Worm (Caenorhabditis elegans) whole organism, early embryonic: Measurements from ENCODE around the gene T21E8.4.

ENCODE experiments used
- B0310.2 ChIP-seq: sonication (generic microtip); optimal IDR thresholded peaks from 2 replicates; lab custom pipeline; 2016; ENCODE audit warnings: mild to moderate bottlenecking, missing genetic modification characterization, missing compliant biosample characterization
- F13C5.2 ChIP-seq: sonication (generic microtip); optimal IDR thresholded peaks from 2 replicates; lab custom pipeline; 2017; ENCODE audit warnings: mild to moderate bottlenecking, missing genetic modification characterization, inconsistent platforms, missing compliant biosample characterization
- aly-1 ChIP-seq: sonication (generic microtip); optimal IDR thresholded peaks from 2 replicates; lab custom pipeline; 2016; ENCODE audit warnings: missing genetic modification characterization, missing compliant biosample characterization
- ama-1 ChIP-seq: fragments of 150-350 bp; optimal IDR thresholded peaks from 2 replicates; lab custom pipeline; 2014
- ceh-13 ChIP-seq: fragments of 200-800 bp; sonication (Bioruptor generic); optimal IDR thresholded peaks from 2 replicates; lab custom pipeline; 2018; ENCODE audit warnings: mild to moderate bottlenecking, missing genetic modification characterization, missing compliant biosample characterization
- ceh-36 ChIP-seq: sonication (generic microtip); optimal IDR thresholded peaks from 2 replicates; lab custom pipeline; 2016; ENCODE audit warnings: missing genetic modification characterization, inconsistent platforms, missing compliant biosample characterization
- ets-7 ChIP-seq: sonication (generic microtip); optimal IDR thresholded peaks from 2 replicates; lab custom pipeline; 2016; ENCODE audit warnings: missing genotype, missing genetic modification characterization, missing compliant biosample characterization
- flt-1 ChIP-seq: fragments of 200-800 bp; sonication (Bioruptor generic); IDR thresholded peaks from 2 replicates; pipeline ENCODE4 v1.3.6; 2022; ENCODE audit warnings: missing genetic modification characterization, missing compliant biosample characterization
- hmbx-1 ChIP-seq: sonication (generic microtip); optimal IDR thresholded peaks from 2 replicates; lab custom pipeline; 2016; ENCODE audit warnings: mild to moderate bottlenecking, missing genetic modification characterization, missing compliant biosample characterization
- hmg-4 ChIP-seq: fragments of 200-800 bp; sonication (Bioruptor generic); optimal IDR thresholded peaks from 2 replicates; lab custom pipeline; 2018; ENCODE audit warnings: mild to moderate bottlenecking, missing genetic modification characterization, missing compliant biosample characterization
- hnd-1 ChIP-seq: sonication (generic microtip); optimal IDR thresholded peaks from 2 replicates; lab custom pipeline; 2016; ENCODE audit warnings: missing genetic modification characterization, missing compliant biosample characterization
- pes-1 ChIP-seq: fragments of 200-800 bp; sonication (Bioruptor generic); IDR thresholded peaks from 2 replicates; pipeline ENCODE4 v1.3.6; 2022; ENCODE audit warnings: missing genetic modification reagents, missing genetic modification characterization, missing compliant biosample characterization
- scrt-1 ChIP-seq: fragments of 200-800 bp; sonication (Bioruptor generic); IDR thresholded peaks from 2 replicates; pipeline ENCODE4 v1.3.6; 2022; ENCODE audit warnings: missing genetic modification characterization, missing compliant biosample characterization
- sea-1 ChIP-seq: fragments of 200-800 bp; sonication (Bioruptor generic); conservative IDR thresholded peaks from 2 replicates; pipeline ENCODE4 v1.3.6; 2022; ENCODE audit warnings: missing genetic modification characterization, missing compliant biosample characterization
- tbx-11 ChIP-seq: fragments of 200-800 bp; sonication (Bioruptor generic); IDR thresholded peaks from 2 replicates; pipeline ENCODE4 v1.3.6; 2022; ENCODE audit warnings: missing genetic modification characterization, missing compliant biosample characterization
- tbx-37 ChIP-seq: fragments of 200-800 bp; sonication (Bioruptor generic); conservative IDR thresholded peaks from 2 replicates; pipeline ENCODE4 v1.3.6; 2022; ENCODE audit warnings: missing genetic modification reagents, missing genetic modification characterization, missing compliant biosample characterization
- tra-4 ChIP-seq: sonication (generic microtip); optimal IDR thresholded peaks from 2 replicates; lab custom pipeline; 2017; ENCODE audit warnings: missing genetic modification characterization, missing compliant biosample characterization

The T21E8.4 gene

DNA sequence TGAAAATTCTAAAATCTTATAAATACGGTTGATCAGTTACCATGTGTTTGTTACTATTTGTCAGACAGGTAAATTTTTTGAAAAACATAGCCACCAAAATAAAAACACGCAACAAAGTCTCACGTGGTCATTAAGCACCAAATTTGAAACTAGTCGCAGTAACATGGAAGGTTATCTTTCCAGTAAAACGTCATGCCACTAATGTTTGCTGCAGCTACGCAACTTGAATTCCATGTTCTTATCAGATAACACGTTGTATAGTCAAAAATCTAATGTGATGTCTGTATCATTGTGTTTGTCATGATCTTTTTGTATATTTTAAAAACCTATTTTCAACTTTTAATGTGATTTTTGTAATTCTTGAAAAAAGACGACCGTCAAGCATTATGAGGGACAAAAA, 21.2 kb downstream of the T21E8.4 start:
- TF ChIP-seq tbx-37 (GFP tag; lab: Robert Waterston, UW) (no peak), aly-1 (tag; lab: Kevin White, UChicago) (no peak), flt-1 (GFP tag; lab: Robert Waterston, UW) (no peak), tbx-11 (GFP tag; lab: Robert Waterston, UW) (no peak), ceh-36 (tag; lab: Kevin White, UChicago) (no peak), hnd-1 (tag; lab: Kevin White, UChicago) (no peak), tra-4 (no peak), sea-1 (GFP tag; lab: Robert Waterston, UW) (no peak), pes-1 (no peak), ama-1 (lab: Kevin White, UChicago) (no peak), scrt-1 (GFP tag; lab: Robert Waterston, UW) (no peak), B0310.2 (tag; lab: Kevin White, UChicago) (no peak), F13C5.2 (tag; lab: Kevin White, UChicago) (no peak), hmg-4 (GFP tag; lab: Kevin White, UChicago) (no peak), ceh-13 (GFP tag; lab: Kevin White, UChicago) (no peak), ets-7 (tag; lab: Kevin White, UChicago) (no peak)

- no peak for TF ChIP-seq F13C5.2 (tag; lab: Kevin White, UChicago)
- TF ChIP-seq tra-4, result no peak
- TF ChIP-seq scrt-1 (GFP tag; lab: Robert Waterston, UW), result no peak
- no peak for TF ChIP-seq tbx-37 (GFP tag; lab: Robert Waterston, UW)
- TF ChIP-seq flt-1 (GFP tag; lab: Robert Waterston, UW), result no peak
- no peak for TF ChIP-seq hnd-1 (tag; lab: Kevin White, UChicago)
- no peak for TF ChIP-seq ets-7 (tag; lab: Kevin White, UChicago)
- TF ChIP-seq ceh-36 (tag; lab: Kevin White, UChicago), result no peak
- no peak for TF ChIP-seq pes-1
Observed at ce11 chrX:10902723-10903322, 22.2 kb downstream of the T21E8.4 start, which contains the start of gene acbp-3. Gene acbp-3, plus strand, starts transcription at chrX:10903272.

ce11 chrX:10903416-10903815, 22.8 kb downstream of the T21E8.4 start:
- TF ChIP-seq sea-1 (GFP tag; lab: Robert Waterston, UW) (no peak), hmbx-1 (tag; lab: Kevin White, UChicago) (no peak), hmg-4 (GFP tag; lab: Kevin White, UChicago) (no peak), scrt-1 (GFP tag; lab: Robert Waterston, UW) (no peak), B0310.2 (tag; lab: Kevin White, UChicago) (no peak), tbx-37 (GFP tag; lab: Robert Waterston, UW) (no peak), F13C5.2 (tag; lab: Kevin White, UChicago) (no peak), flt-1 (GFP tag; lab: Robert Waterston, UW) (no peak)

ce11 chrX:10907418-10907817, 26.8 kb downstream of the T21E8.4 start:
- TF ChIP-seq ets-7 (tag; lab: Kevin White, UChicago) (no peak), tbx-37 (GFP tag; lab: Robert Waterston, UW) (no peak), tbx-11 (GFP tag; lab: Robert Waterston, UW) (no peak), scrt-1 (GFP tag; lab: Robert Waterston, UW) (no peak), ceh-13 (GFP tag; lab: Kevin White, UChicago) (no peak), sea-1 (GFP tag; lab: Robert Waterston, UW) (no peak), B0310.2 (tag; lab: Kevin White, UChicago) (no peak), hmg-4 (GFP tag; lab: Kevin White, UChicago) (no peak), flt-1 (GFP tag; lab: Robert Waterston, UW) (no peak), ama-1 (lab: Kevin White, UChicago) (no peak), pes-1 (no peak), hmbx-1 (tag; lab: Kevin White, UChicago) (no peak), aly-1 (tag; lab: Kevin White, UChicago) (no peak)

ce11 chrX:10909661-10910060, 29.1 kb downstream of the T21E8.4 start:
- TF ChIP-seq ama-1 (lab: Kevin White, UChicago) (no peak), ceh-36 (tag; lab: Kevin White, UChicago) (no peak), B0310.2 (tag; lab: Kevin White, UChicago) (no peak), scrt-1 (GFP tag; lab: Robert Waterston, UW) (no peak), pes-1 (no peak), tbx-37 (GFP tag; lab: Robert Waterston, UW) (no peak), aly-1 (tag; lab: Kevin White, UChicago) (no peak), tra-4 (no peak), sea-1 (GFP tag; lab: Robert Waterston, UW) (no peak), tbx-11 (GFP tag; lab: Robert Waterston, UW) (no peak), ets-7 (tag; lab: Kevin White, UChicago) (no peak), hmbx-1 (tag; lab: Kevin White, UChicago) (no peak), hmg-4 (GFP tag; lab: Kevin White, UChicago) (no peak), F13C5.2 (tag; lab: Kevin White, UChicago) (no peak), flt-1 (GFP tag; lab: Robert Waterston, UW) (no peak), hnd-1 (tag; lab: Kevin White, UChicago) (no peak), ceh-13 (GFP tag; lab: Kevin White, UChicago) (no peak)

- TF ChIP-seq tbx-37 (GFP tag; lab: Robert Waterston, UW) (no peak), ceh-13 (GFP tag; lab: Kevin White, UChicago) (no peak), tbx-11 (GFP tag; lab: Robert Waterston, UW) (no peak)
Observed at ce11 chrX:10910716-10911115, 30.1 kb downstream of the T21E8.4 start, which contains the start of gene F47B10.8. Gene F47B10.8, minus strand, starts transcription at chrX:10910816.

DNA sequence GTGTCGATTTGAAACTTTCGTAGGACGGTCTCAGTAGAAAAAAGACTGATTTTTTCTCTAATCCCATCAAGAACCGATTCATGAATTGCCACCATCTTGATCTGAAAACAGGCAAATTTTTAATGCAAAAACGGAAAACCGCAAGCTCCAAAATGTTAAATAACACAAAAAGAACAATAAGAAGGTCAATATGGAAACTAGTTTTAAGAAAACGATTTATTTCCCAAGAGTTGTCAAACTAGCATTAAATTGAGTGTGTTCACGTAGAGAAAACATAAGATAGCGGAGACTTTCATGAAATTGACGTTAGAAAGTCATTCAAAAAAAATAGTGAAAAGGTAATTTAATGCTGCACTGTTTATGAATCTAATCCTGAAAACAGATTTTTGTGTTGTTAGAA, 33.4 kb downstream of the T21E8.4 start, which contains the start of gene F47B10.9:
TSS of gene F47B10.9 (minus strand) at position 101 of the 400 bp plus-strand sequence.
- TF ChIP-seq scrt-1 (GFP tag; lab: Robert Waterston, UW) (no peak), ceh-13 (GFP tag; lab: Kevin White, UChicago) (no peak), ets-7 (tag; lab: Kevin White, UChicago) (no peak), hnd-1 (tag; lab: Kevin White, UChicago) (no peak), hmbx-1 (tag; lab: Kevin White, UChicago) (no peak), tra-4 (no peak), ama-1 (lab: Kevin White, UChicago) (no peak), pes-1 (no peak), aly-1 (tag; lab: Kevin White, UChicago) (no peak), B0310.2 (tag; lab: Kevin White, UChicago) (no peak), F13C5.2 (tag; lab: Kevin White, UChicago) (no peak), sea-1 (GFP tag; lab: Robert Waterston, UW) (no peak), tbx-11 (GFP tag; lab: Robert Waterston, UW) (no peak), ceh-36 (tag; lab: Kevin White, UChicago) (no peak)
